Fruit fly (Drosophila melanogaster) whole organism, prepupa: Measurements from ENCODE around the gene CG4218.
A peak's percentile ranks its signal among the peaks of the same experiment; 100 is the strongest.

ENCODE experiments used
- Blimp-1 ChIP-seq: fragments of 200-800 bp; sonication (Bioruptor generic); optimal IDR thresholded peaks from 3 replicates; lab custom pipeline; 2017; ENCODE audit warnings: missing biosample characterization, missing genetic modification characterization, mild to moderate bottlenecking, moderate library complexity, missing genetic modification reagents
- CG10631 ChIP-seq: fragments of 200-800 bp; sonication (Bioruptor generic); optimal IDR thresholded peaks from 2 replicates; lab custom pipeline; 2016; ENCODE audit warnings: missing biosample characterization, missing genetic modification characterization
- CG10669 ChIP-seq: fragments of 200-800 bp; sonication (Bioruptor generic); optimal IDR thresholded peaks from 3 replicates; lab custom pipeline; 2018; ENCODE audit warnings: missing biosample characterization, mild to moderate bottlenecking, missing genetic modification characterization, moderate library complexity
- CG11762 ChIP-seq: fragments of 200-800 bp; sonication (Bioruptor generic); optimal IDR thresholded peaks from 3 replicates; lab custom pipeline; 2016; ENCODE audit warnings: missing biosample characterization, missing genetic modification characterization; ENCODE audit not compliant: insufficient read depth
- CG15336 ChIP-seq: fragments of 200-800 bp; sonication (Bioruptor generic); IDR thresholded peaks from 2 replicates; pipeline ENCODE4 v1.3.6; 2022; ENCODE audit warnings: missing biosample characterization, missing genetic modification characterization
- CG1621 ChIP-seq: fragments of 200-800 bp; sonication (Bioruptor generic); optimal IDR thresholded peaks from 3 replicates; lab custom pipeline; 2018; ENCODE audit warnings: missing biosample characterization, mild to moderate bottlenecking, missing genetic modification characterization
- CG16779 ChIP-seq: fragments of 200-800 bp; sonication (Bioruptor generic); optimal IDR thresholded peaks from 3 replicates; lab custom pipeline; 2017; ENCODE audit warnings: missing biosample characterization, mild to moderate bottlenecking, missing genetic modification characterization
- CG3032 ChIP-seq: fragments of 200-800 bp; optimal IDR thresholded peaks from 2 replicates; lab custom pipeline; 2019; ENCODE audit warnings: missing biosample characterization, mild to moderate bottlenecking, missing genetic modification characterization, moderate library complexity
- CG31627 ChIP-seq: fragments of 200-800 bp; sonication (Bioruptor generic); optimal IDR thresholded peaks from 3 replicates; lab custom pipeline; 2016; ENCODE audit warnings: missing biosample characterization, missing genetic modification characterization
- CG32006 ChIP-seq: fragments of 200-800 bp; sonication (Bioruptor generic); optimal IDR thresholded peaks from 3 replicates; lab custom pipeline; 2017; ENCODE audit warnings: missing biosample characterization, mild to moderate bottlenecking, missing genetic modification characterization
- CG3919 ChIP-seq: fragments of 200-800 bp; sonication (Bioruptor generic); optimal IDR thresholded peaks from 3 replicates; lab custom pipeline; 2016; ENCODE audit warnings: missing biosample characterization, missing genetic modification characterization
- CG4318 ChIP-seq: fragments of 200-800 bp; sonication (Bioruptor generic); optimal IDR thresholded peaks from 3 replicates; lab custom pipeline; 2017; ENCODE audit warnings: missing biosample characterization, mild to moderate bottlenecking, missing genetic modification characterization
- CG6163 ChIP-seq: fragments of 200-800 bp; sonication (Bioruptor generic); IDR thresholded peaks from 3 replicates; pipeline ENCODE4 v1.3.6; 2022; ENCODE audit warnings: missing biosample characterization, missing genetic modification characterization
- CG6276 ChIP-seq: fragments of 200-800 bp; sonication (Bioruptor generic); optimal IDR thresholded peaks from 2 replicates; lab custom pipeline; 2017; ENCODE audit warnings: missing biosample characterization, mild to moderate bottlenecking, missing genetic modification characterization
- CG6808 ChIP-seq: fragments of 200-800 bp; sonication (Bioruptor generic); optimal IDR thresholded peaks from 3 replicates; lab custom pipeline; 2017; ENCODE audit warnings: missing biosample characterization, missing genetic modification characterization, mild to moderate bottlenecking, moderate library complexity, missing genetic modification reagents
- CG6854 ChIP-seq: fragments of 200-800 bp; sonication (Bioruptor generic); optimal IDR thresholded peaks from 2 replicates; lab custom pipeline; 2017; ENCODE audit warnings: missing biosample characterization, mild to moderate bottlenecking, missing genetic modification characterization
- CG7368 ChIP-seq: fragments of 200-800 bp; sonication (Bioruptor generic); optimal IDR thresholded peaks from 3 replicates; lab custom pipeline; 2016; ENCODE audit warnings: missing biosample characterization, missing genetic modification characterization
- CG8319 ChIP-seq: fragments of 200-800 bp; sonication (Bioruptor generic); optimal IDR thresholded peaks from 3 replicates; lab custom pipeline; 2016; ENCODE audit warnings: missing biosample characterization, missing genetic modification characterization
- CG9139 ChIP-seq: fragments of 200-800 bp; sonication (Bioruptor generic); optimal IDR thresholded peaks from 3 replicates; lab custom pipeline; 2017; ENCODE audit warnings: missing biosample characterization, mild to moderate bottlenecking, missing genetic modification characterization
- Eip75B ChIP-seq: fragments of 200-800 bp; sonication (Bioruptor generic); optimal IDR thresholded peaks from 3 replicates; lab custom pipeline; 2016; ENCODE audit warnings: missing biosample characterization, missing genetic modification characterization
- Eip78C ChIP-seq: fragments of 200-800 bp; sonication (Bioruptor generic); peaks from one replicate; lab custom pipeline; 2016; ENCODE audit warnings: missing biosample characterization, missing genetic modification characterization
- Eip93F ChIP-seq: fragments of 200-800 bp; sonication (Bioruptor generic); optimal IDR thresholded peaks from 2 replicates; lab custom pipeline; 2016; ENCODE audit warnings: missing biosample characterization, mild to moderate bottlenecking, missing genetic modification characterization
- Ets21C ChIP-seq: fragments of 200-800 bp; sonication (Bioruptor generic); optimal IDR thresholded peaks from 3 replicates; lab custom pipeline; 2016; ENCODE audit warnings: missing biosample characterization, missing genetic modification characterization
- Hr39 ChIP-seq: fragments of 200-800 bp; sonication (Bioruptor generic); optimal IDR thresholded peaks from 2 replicates; lab custom pipeline; 2016; ENCODE audit warnings: missing biosample characterization, missing genetic modification characterization
- Hr4 ChIP-seq: fragments of 200-800 bp; sonication (Bioruptor generic); optimal IDR thresholded peaks from 3 replicates; lab custom pipeline; 2016; ENCODE audit warnings: missing biosample characterization, missing genetic modification characterization
- Lpt ChIP-seq: fragments of 200-800 bp; sonication (Bioruptor generic); optimal IDR thresholded peaks from 3 replicates; lab custom pipeline; 2016; ENCODE audit warnings: missing biosample characterization, missing genetic modification characterization
- Met ChIP-seq: fragments of 200-800 bp; sonication (Bioruptor generic); optimal IDR thresholded peaks from 3 replicates; lab custom pipeline; 2016; ENCODE audit warnings: missing biosample characterization, missing genetic modification characterization
- OdsH ChIP-seq: fragments of 200-800 bp; sonication (Bioruptor generic); optimal IDR thresholded peaks from 3 replicates; lab custom pipeline; 2016; ENCODE audit warnings: missing biosample characterization, missing genetic modification characterization
- Smox ChIP-seq: fragments of 200-800 bp; sonication (Bioruptor generic); optimal IDR thresholded peaks from 3 replicates; lab custom pipeline; 2016; ENCODE audit warnings: missing biosample characterization, missing genetic modification characterization
- Sox102F ChIP-seq: fragments of 200-800 bp; sonication (Bioruptor generic); optimal IDR thresholded peaks from 2 replicates; lab custom pipeline; 2016; ENCODE audit warnings: missing biosample characterization, mild to moderate bottlenecking, missing genetic modification characterization
- Sox14 ChIP-seq: fragments of 200-800 bp; sonication (Bioruptor generic); optimal IDR thresholded peaks from 3 replicates; lab custom pipeline; 2016; ENCODE audit warnings: missing biosample characterization, missing genetic modification characterization
- Sox15 ChIP-seq: fragments of 200-800 bp; sonication (Bioruptor generic); optimal IDR thresholded peaks from 3 replicates; lab custom pipeline; 2016; ENCODE audit warnings: missing biosample characterization, missing genetic modification characterization
- achi ChIP-seq: fragments of 200-800 bp; sonication (Bioruptor generic); optimal IDR thresholded peaks from 3 replicates; lab custom pipeline; 2016; ENCODE audit warnings: missing biosample characterization, missing genetic modification characterization
- acj6 ChIP-seq: fragments of 200-800 bp; sonication (Bioruptor generic); optimal IDR thresholded peaks from 3 replicates; lab custom pipeline; 2016; ENCODE audit warnings: missing biosample characterization, missing genetic modification characterization
- cyc ChIP-seq: fragments of 200-800 bp; sonication (Bioruptor generic); optimal IDR thresholded peaks from 3 replicates; lab custom pipeline; 2016; ENCODE audit warnings: missing biosample characterization, missing genetic modification characterization
- dac ChIP-seq: fragments of 200-800 bp; sonication (Bioruptor generic); optimal IDR thresholded peaks from 2 replicates; lab custom pipeline; 2017; ENCODE audit warnings: missing biosample characterization, mild to moderate bottlenecking, missing genetic modification characterization
- dsx ChIP-seq: fragments of 200-800 bp; optimal IDR thresholded peaks from 3 replicates; lab custom pipeline; 2019; ENCODE audit warnings: missing biosample characterization, mild to moderate bottlenecking, missing genetic modification characterization, moderate library complexity; ENCODE audit not compliant: poor library complexity, severe bottlenecking
- eg ChIP-seq: fragments of 200-800 bp; sonication (Bioruptor generic); IDR thresholded peaks from 3 replicates; pipeline ENCODE4 v1.3.6; 2022; ENCODE audit warnings: missing biosample characterization, missing genetic modification characterization
- esn ChIP-seq: fragments of 200-800 bp; sonication (Bioruptor generic); optimal IDR thresholded peaks from 2 replicates; lab custom pipeline; 2016; ENCODE audit warnings: missing biosample characterization, mild to moderate bottlenecking, missing genetic modification characterization, moderate library complexity
- fd59A ChIP-seq: fragments of 200-800 bp; sonication (Bioruptor generic); optimal IDR thresholded peaks from 2 replicates; lab custom pipeline; 2017; ENCODE audit warnings: missing biosample characterization, mild to moderate bottlenecking, missing genetic modification characterization, missing genetic modification reagents
- fd85E ChIP-seq: fragments of 200-800 bp; sonication (Bioruptor generic); optimal IDR thresholded peaks from 3 replicates; lab custom pipeline; 2016; ENCODE audit warnings: missing biosample characterization, missing genetic modification characterization
- fkh ChIP-seq: fragments of 200-800 bp; sonication (Bioruptor generic); optimal IDR thresholded peaks from 3 replicates; lab custom pipeline; 2017; ENCODE audit warnings: missing biosample characterization, mild to moderate bottlenecking, missing genetic modification characterization, moderate library complexity
- lz ChIP-seq: fragments of 200-800 bp; sonication (Bioruptor generic); optimal IDR thresholded peaks from 3 replicates; lab custom pipeline; 2016; ENCODE audit warnings: missing biosample characterization, missing genetic modification characterization
- net ChIP-seq: fragments of 200-800 bp; sonication (Bioruptor generic); optimal IDR thresholded peaks from 3 replicates; lab custom pipeline; 2016; ENCODE audit warnings: missing biosample characterization, missing genetic modification characterization
- pdm3 ChIP-seq: fragments of 200-800 bp; sonication (Bioruptor generic); optimal IDR thresholded peaks from 3 replicates; lab custom pipeline; 2016; ENCODE audit warnings: missing biosample characterization, missing genetic modification characterization
- salr ChIP-seq, 2 experiments: fragments of 200-800 bp; sonication (Bioruptor generic); optimal IDR thresholded peaks; 3 replicates each; lab custom pipeline; 2016 to 2018; ENCODE audit warnings: missing biosample characterization in 2 of 2, missing genetic modification characterization in 2 of 2, mild to moderate bottlenecking in 1 of 2
- spab ChIP-seq: fragments of 200-800 bp; sonication (Bioruptor generic); optimal IDR thresholded peaks from 2 replicates; lab custom pipeline; 2017; ENCODE audit warnings: missing biosample characterization, mild to moderate bottlenecking, missing genetic modification characterization, missing genetic modification reagents
- ss ChIP-seq, 2 experiments: fragments of 200-800 bp; sonication (Bioruptor generic); optimal IDR thresholded peaks; 2 replicates in 1 of 2; 3 replicates in 1 of 2; lab custom pipeline; 2017 to 2018; ENCODE audit warnings: mild to moderate bottlenecking in 2 of 2, missing biosample characterization in 2 of 2, missing genetic modification characterization in 2 of 2, moderate library complexity in 1 of 2
- svp ChIP-seq: fragments of 200-800 bp; sonication (Bioruptor generic); peaks from one replicate; lab custom pipeline; 2016; ENCODE audit warnings: missing biosample characterization, missing genetic modification characterization
- vri ChIP-seq: fragments of 200-800 bp; sonication (Bioruptor generic); optimal IDR thresholded peaks from 3 replicates; lab custom pipeline; 2016; ENCODE audit warnings: missing biosample characterization, mild to moderate bottlenecking, missing genetic modification characterization

The CG4218 gene

dm6 chr2L:14515222-14516044 is 33.5 kb downstream of the CG4218 start:
- no peak for TF ChIP-seq Sox14 (GFP tag; lab: Kevin White, UChicago)
- TF ChIP-seq CG4318 (GFP tag; lab: Kevin White, UChicago): peak; percentile 83
- no peak for TF ChIP-seq Eip93F
- TF ChIP-seq lz (GFP tag; lab: Kevin White, UChicago): peak; percentile 26
- peak; percentile 81 for TF ChIP-seq CG10631
- TF ChIP-seq CG15336 (GFP tag; lab: Robert Waterston, UW): peak; percentile 85
- peak; percentile 80 for TF ChIP-seq achi (GFP tag; lab: Kevin White, UChicago)
- peak; percentile 68 to 79 for TF ChIP-seq salr (GFP tag; optimal IDR thresholded peaks at IDR 0.05; lab: Kevin White, UChicago)
- TF ChIP-seq Sox102F (GFP tag; lab: Kevin White, UChicago): no peak
- TF ChIP-seq esn (GFP tag; lab: Kevin White, UChicago): peak; percentile 50
- TF ChIP-seq fkh (GFP tag; lab: Kevin White, UChicago): no peak
- TF ChIP-seq Hr4 (GFP tag; lab: Kevin White, UChicago): peak; percentile 79
- peak; percentile 89 for TF ChIP-seq spab
- peak; percentile 94 for TF ChIP-seq CG3032
- TF ChIP-seq Ets21C (GFP tag; lab: Kevin White, UChicago): no peak
- peak; percentile 75 for TF ChIP-seq Lpt
- TF ChIP-seq CG16779: peak; percentile 69
- TF ChIP-seq CG6854 (GFP tag; lab: Kevin White, UChicago): no peak
- peak; percentile 67 to 90 for TF ChIP-seq ss (GFP tag; optimal IDR thresholded peaks at IDR 0.05; lab: Kevin White, UChicago)
- peak; percentile 75 for TF ChIP-seq acj6
- no peak for TF ChIP-seq CG31627 (GFP tag; lab: Kevin White, UChicago)
- peak; percentile 96 for TF ChIP-seq Eip78C (GFP tag; lab: Kevin White, UChicago)
- peak; percentile 24 for TF ChIP-seq Smox (GFP tag; lab: Kevin White, UChicago)
- no peak for TF ChIP-seq fd85E
- peak; percentile 63 for TF ChIP-seq Sox15
- peak; percentile 96 for TF ChIP-seq svp (GFP tag; lab: Kevin White, UChicago)
- TF ChIP-seq CG1621 (tag; lab: Kevin White, UChicago): peak; percentile 59
- TF ChIP-seq OdsH (GFP tag; lab: Kevin White, UChicago): peak; percentile 85
- TF ChIP-seq CG8319 (GFP tag; lab: Kevin White, UChicago): peak; percentile 74
- peak; percentile 32 for TF ChIP-seq cyc (GFP tag; lab: Kevin White, UChicago)
- peak; percentile 85 for TF ChIP-seq CG6163 (GFP tag; lab: Robert Waterston, UW)
- TF ChIP-seq fd59A (GFP tag; lab: Kevin White, UChicago): peak; percentile 84
- peak; percentile 68 for TF ChIP-seq vri (GFP tag; lab: Kevin White, UChicago)
- TF ChIP-seq dsx: peak; percentile 87
- peak; percentile 15 for TF ChIP-seq Hr39 (GFP tag; lab: Kevin White, UChicago)
- TF ChIP-seq Blimp-1 (GFP tag; lab: Kevin White, UChicago): no peak
- TF ChIP-seq CG7368 (GFP tag; lab: Kevin White, UChicago): peak; percentile 81
- TF ChIP-seq Eip75B (GFP tag; lab: Kevin White, UChicago): peak; percentile 45
- peak; percentile 68 for TF ChIP-seq dac (GFP tag; lab: Kevin White, UChicago)
- TF ChIP-seq eg (GFP tag; lab: Robert Waterston, UW): peak; percentile 86
- TF ChIP-seq CG11762 (GFP tag; lab: Kevin White, UChicago): peak; percentile 81
- peak; percentile 74 for TF ChIP-seq net
- peak; percentile 92 for TF ChIP-seq CG10669 (GFP tag; lab: Kevin White, UChicago)
- TF ChIP-seq Met (GFP tag; lab: Kevin White, UChicago): peak; percentile 46
- peak; percentile 88 for TF ChIP-seq CG3919 (GFP tag; lab: Kevin White, UChicago)
- TF ChIP-seq CG6276 (GFP tag; lab: Kevin White, UChicago): peak; percentile 83
- peak; percentile 91 for TF ChIP-seq CG6808 (GFP tag; lab: Kevin White, UChicago)
- TF ChIP-seq pdm3 (GFP tag; lab: Kevin White, UChicago): peak; percentile 58
- peak; percentile 70 for TF ChIP-seq CG9139 (GFP tag; lab: Kevin White, UChicago)
- peak; percentile 91 for TF ChIP-seq CG32006 (GFP tag; lab: Kevin White, UChicago)
